In the genomic region with DNA sequence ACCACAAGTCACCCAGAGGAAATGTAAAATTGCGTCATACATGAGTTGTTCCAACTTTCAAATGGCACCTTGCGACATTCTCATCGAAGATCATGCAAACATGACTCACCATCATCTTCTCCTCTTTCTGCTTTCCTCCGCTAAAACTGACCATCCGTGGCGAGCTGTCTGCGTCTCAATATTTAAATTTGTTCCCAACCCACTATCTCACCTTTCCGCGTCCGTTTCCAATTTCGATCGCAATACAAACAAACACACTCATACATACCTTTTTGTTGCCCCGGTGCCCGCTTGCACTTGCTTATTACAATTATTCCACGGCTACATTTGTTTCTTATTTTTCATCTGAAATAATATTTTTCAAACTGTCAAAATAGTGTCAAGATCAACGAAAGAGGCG, we compare ENCODE assay signal across 1 worm cellular context.
TF ChIP-seq lines count a peak whose summit lies in the region.

A gene (plus strand): TSS at position 174 of the 400 bp plus-strand sequence.

TF ChIP-seq in whole organism, L4 larva, 104 proteins besides CTCF, POLR2A, EP300 and RAD21 (continued from another document):
- no peak for TF ChIP-seq zfp-3 (GFP tag; conservative IDR thresholded peaks at IDR 0.05; lab: Robert Waterston, UW)
TF ChIP-seq in whole organism, L4 larva: peak in this region for 7.
